Fruit fly (Drosophila melanogaster): ENCODE data around the gene Atg8a.

- TF ChIP-seq h (optimal IDR thresholded peaks at IDR 0.05), result no peak
- TF ChIP-seq insv (optimal IDR thresholded peaks at IDR 0.05), result no peak
- no peak for TF ChIP-seq ttk (optimal IDR thresholded peaks at IDR 0.05)
Observed at dm6 chrX:10816856-10817255, 48.7 kb upstream of the Atg8a start.
